Fruit fly (Drosophila melanogaster): ENCODE results near the gene CG6985.

Gene CG6985

DNA sequence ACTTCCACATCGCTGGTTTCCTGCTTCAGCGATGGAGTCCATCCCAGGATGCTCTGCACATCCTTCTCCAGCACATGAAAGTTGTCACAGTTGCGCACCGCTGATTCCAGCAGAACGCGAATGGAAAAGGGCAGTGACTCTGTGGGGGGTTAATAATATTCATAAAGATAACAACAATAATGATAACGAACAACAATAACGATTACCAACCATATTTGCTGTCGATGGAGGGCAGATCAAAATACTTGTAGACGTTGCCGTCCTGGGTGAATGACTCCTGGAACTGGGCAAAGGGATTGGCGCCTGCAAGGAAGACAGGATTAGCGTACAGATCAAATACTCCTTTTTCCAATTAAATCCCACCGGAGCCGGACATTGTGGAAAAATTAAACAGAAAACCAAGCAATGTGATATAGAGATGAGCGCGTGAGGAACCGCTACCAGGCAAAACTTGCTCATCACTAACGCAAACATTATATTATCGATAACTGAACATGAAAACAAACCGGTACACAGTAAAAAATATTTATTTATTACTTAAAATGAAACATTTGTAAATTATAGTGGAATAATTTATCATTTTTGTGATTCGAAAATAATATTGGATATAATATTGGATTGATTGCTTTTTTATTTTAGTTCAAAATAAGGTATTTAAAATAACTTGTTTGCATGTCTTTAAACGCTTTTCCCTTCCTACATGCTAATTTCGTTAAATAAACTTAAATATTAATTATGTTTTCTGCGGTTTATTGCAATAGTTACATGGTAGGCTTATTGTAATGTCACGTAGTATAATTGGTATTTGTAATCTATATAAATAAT is 16.6 kb upstream of the CG6985 start, which contains the start of gene Irp-1A (continued):
- TF ChIP-seq D19B (GFP tag; optimal IDR thresholded peaks at IDR 0.05) (peak; percentile 23), Oli (tag; optimal IDR thresholded peaks at IDR 0.05) (peak; percentile 58), CG8924 (tag; optimal IDR thresholded peaks at IDR 0.05) (peak; percentile 88), MTF-1 (GFP tag; optimal IDR thresholded peaks at IDR 0.05; ENCODE audit: borderline replicate concordance) (no peak), CG13624 (GFP tag; optimal IDR thresholded peaks at IDR 0.05) (peak; percentile 47), crol (GFP tag; IDR thresholded peaks at IDR 0.05) (no peak), CG18599 (GFP tag; optimal IDR thresholded peaks at IDR 0.05) (peak; percentile 77), CG18011 (GFP tag; optimal IDR thresholded peaks at IDR 0.05) (peak; percentile 16), dati (GFP tag; IDR thresholded peaks at IDR 0.05) (no peak), CG15011 (GFP tag; optimal IDR thresholded peaks at IDR 0.05) (peak; percentile 40), pnt (GFP tag; optimal IDR thresholded peaks at IDR 0.05) (no peak), CG12236 (GFP tag; optimal IDR thresholded peaks at IDR 0.05) (no peak), sima (GFP tag; optimal IDR thresholded peaks at IDR 0.05) (no peak), CG15479 (GFP tag; optimal IDR thresholded peaks at IDR 0.05) (no peak), Sry-β (GFP tag; optimal IDR thresholded peaks at IDR 0.05) (peak; percentile 56), CG13775 (GFP tag; optimal IDR thresholded peaks at IDR 0.05) (peak; percentile 69), ab (GFP tag; optimal IDR thresholded peaks at IDR 0.05) (no peak), kni (GFP tag; optimal IDR thresholded peaks at IDR 0.05) (no peak), CkIIα-i1 (GFP tag; IDR thresholded peaks at IDR 0.05) (no peak), pfk (GFP tag; optimal IDR thresholded peaks at IDR 0.05) (no peak), CG12071 (GFP tag; optimal IDR thresholded peaks at IDR 0.05) (no peak), Side (GFP tag; optimal IDR thresholded peaks at IDR 0.05) (no peak), ci (GFP tag; IDR thresholded peaks at IDR 0.05) (peak; percentile 82), Spps (tag; optimal IDR thresholded peaks at IDR 0.05) (peak; percentile 62), abd-A (tag; optimal IDR thresholded peaks at IDR 0.05) (no peak), jumu (GFP tag; optimal IDR thresholded peaks at IDR 0.05) (no peak), Ets65A (GFP tag) (no peak), oc (tag; optimal IDR thresholded peaks at IDR 0.05) (peak; percentile 78), CG9797 (GFP tag; optimal IDR thresholded peaks at IDR 0.05) (no peak), CG12942 (GFP tag; optimal IDR thresholded peaks at IDR 0.05) (peak; percentile 59), CG1024 (GFP tag; IDR thresholded peaks at IDR 0.05) (peak; percentile 38; the same call in 1 of the 2 replicates), mirr (GFP tag; optimal IDR thresholded peaks at IDR 0.05) (peak; percentile 43), NC2β (GFP tag; optimal IDR thresholded peaks at IDR 0.05) (no peak), tll (GFP tag; optimal IDR thresholded peaks at IDR 0.05) (no peak), CG7372 (GFP tag; IDR thresholded peaks at IDR 0.05) (peak; percentile 57; the same call in 1 of the 2 replicates), CG2712 (tag; optimal IDR thresholded peaks at IDR 0.05) (peak; percentile 85), fd96Cb (tag; optimal IDR thresholded peaks at IDR 0.05) (peak; percentile 69), CG5180 (GFP tag; optimal IDR thresholded peaks at IDR 0.05) (peak; percentile 33), CG6854 (GFP tag; optimal IDR thresholded peaks at IDR 0.05) (peak; percentile 14), CG30403 (GFP tag; optimal IDR thresholded peaks at IDR 0.05) (peak; percentile 79), vnd (GFP tag; IDR thresholded peaks at IDR 0.05; ENCODE audit: partially characterized antibody) (peak; percentile 74; the same call in 2 of the 3 replicates), ems (GFP tag; optimal IDR thresholded peaks at IDR 0.05) (no peak), CG14860 (GFP tag; IDR thresholded peaks at IDR 0.05; ENCODE audit: partially characterized antibody) (peak; percentile 56; the same call in 2 of the 3 replicates), ranshi (GFP tag; IDR thresholded peaks at IDR 0.05) (peak; percentile 75), CG17802 (tag; optimal IDR thresholded peaks at IDR 0.05) (no peak), bcd (GFP tag; optimal IDR thresholded peaks at IDR 0.05) (peak; percentile 55), luna (GFP tag; optimal IDR thresholded peaks at IDR 0.05) (no peak), Ssrp (tag; optimal IDR thresholded peaks at IDR 0.05) (peak; percentile 66)
